Worm (Caenorhabditis elegans): Measurements from ENCODE around the gene trpp-1.
A peak's percentile ranks its signal among the peaks of the same experiment; 100 is the strongest.

Gene trpp-1

ce11 chrV:201300-201699, at the start of gene trpp-1:
Gene trpp-1, plus strand, starts transcription at chrV:201600.
- no peak for TF ChIP-seq cebp-1 (GFP tag; IDR thresholded peaks at IDR 0.05)
- TF ChIP-seq cebp-1 (tag; optimal IDR thresholded peaks at IDR 0.05): no peak
- TF ChIP-seq bed-2 (GFP tag; IDR thresholded peaks at IDR 0.05): no peak
- TF ChIP-seq egl-18 (GFP tag; IDR thresholded peaks at IDR 0.05): no peak
- TF ChIP-seq F39B2.1 (GFP tag; IDR thresholded peaks at IDR 0.05): no peak
- no peak for TF ChIP-seq mel-28 (tag; optimal IDR thresholded peaks at IDR 0.05; ENCODE audit: borderline replicate concordance)
- no peak for TF ChIP-seq sptf-2 (GFP tag; optimal IDR thresholded peaks at IDR 0.05)
- no peak for TF ChIP-seq mes-4 (tag; optimal IDR thresholded peaks at IDR 0.05)
- no peak for TF ChIP-seq ceh-27 (GFP tag; optimal IDR thresholded peaks at IDR 0.05)
- no peak for TF ChIP-seq rcor-1 (GFP tag; IDR thresholded peaks at IDR 0.05)
- no peak for TF ChIP-seq dox-1 (GFP tag; IDR thresholded peaks at IDR 0.05)
- TF ChIP-seq ceh-79 (tag; optimal IDR thresholded peaks at IDR 0.05): no peak
- no peak for TF ChIP-seq dpl-1 (GFP tag; optimal IDR thresholded peaks at IDR 0.05)

DNA sequence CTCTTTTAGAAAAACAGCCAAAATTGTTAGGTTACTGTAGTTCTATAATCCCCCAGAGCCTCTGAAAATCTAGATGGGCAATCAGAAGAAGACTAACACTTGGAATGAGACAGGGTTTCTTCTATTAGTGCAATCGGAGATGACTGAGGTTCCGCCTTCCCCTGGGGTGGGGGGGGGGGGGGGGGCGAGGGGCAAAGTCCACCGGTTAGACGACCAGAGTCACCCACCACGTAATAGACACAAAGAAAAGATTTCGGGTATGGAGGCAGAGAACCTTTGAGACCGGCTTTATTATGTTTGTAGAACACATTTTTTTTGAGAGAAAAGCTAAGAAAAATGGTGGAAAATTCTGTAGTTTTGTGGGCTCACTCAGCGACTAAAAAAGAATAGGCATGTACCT, 49.2 kb upstream of the trpp-1 start:
- TF ChIP-seq egrh-3 (GFP tag; IDR thresholded peaks at IDR 0.05) (peak; percentile 62; the same call in 1 of the 2 replicates), zfh-2 (GFP tag; conservative IDR thresholded peaks at IDR 0.05) (peak; percentile 87), ceh-79 (tag; optimal IDR thresholded peaks at IDR 0.05) (no peak), Y53F4B.3 (GFP tag; IDR thresholded peaks at IDR 0.05) (no peak), sdz-38 (tag; optimal IDR thresholded peaks at IDR 0.05) (no peak), F33H1.4 (GFP tag; IDR thresholded peaks at IDR 0.05) (no peak), akir-1 (GFP tag; optimal IDR thresholded peaks at IDR 0.05) (no peak)

- TF ChIP-seq bed-1 (GFP tag; IDR thresholded peaks at IDR 0.05) (no peak), lag-1 (GFP tag; IDR thresholded peaks at IDR 0.05) (no peak), F49E8.2 (tag; optimal IDR thresholded peaks at IDR 0.05; ENCODE audit: insufficient read depth) (no peak), Y95B8A.8 (GFP tag; IDR thresholded peaks at IDR 0.05) (no peak), madf-3 (GFP tag; IDR thresholded peaks at IDR 0.05) (no peak), attf-5 (GFP tag; optimal IDR thresholded peaks at IDR 0.05) (no peak), lir-1 (GFP tag; conservative IDR thresholded peaks at IDR 0.05) (no peak), ztf-26 (tag; optimal IDR thresholded peaks at IDR 0.05) (no peak), nhr-90 (tag; optimal IDR thresholded peaks at IDR 0.05) (no peak), lsy-27 (tag; optimal IDR thresholded peaks at IDR 0.05; ENCODE audit: borderline replicate concordance, insufficient read depth) (no peak), pha-4 (tag; optimal IDR thresholded peaks at IDR 0.05) (no peak), sptf-2 (GFP tag; optimal IDR thresholded peaks at IDR 0.05) (no peak), zfh-2 (GFP tag; conservative IDR thresholded peaks at IDR 0.05) (no peak)
Measured at ce11 chrV:153867-154266, 47.5 kb upstream of the trpp-1 start.

ce11 chrV:155215-155614, 46.2 kb upstream of the trpp-1 start:
- peak; percentile 48; the same call in 1 of the 2 replicates for TF ChIP-seq zfh-2 (GFP tag; conservative IDR thresholded peaks at IDR 0.05)
- TF ChIP-seq him-1 (tag; optimal IDR thresholded peaks at IDR 0.05): no peak
- TF ChIP-seq cebp-2 (GFP tag; IDR thresholded peaks at IDR 0.05): no peak
- 0 out of 2 replicates have a peak, but pooled peaks have one; percentile 44 for TF ChIP-seq Y53G8AR.9 (GFP tag; conservative IDR thresholded peaks at IDR 0.05)
- peak; percentile 7 for TF ChIP-seq attf-5 (GFP tag; optimal IDR thresholded peaks at IDR 0.05)
- peak; percentile 78 for TF ChIP-seq hmg-1.2 (GFP tag; IDR thresholded peaks at IDR 0.05)
- 0 out of 2 replicates have a peak, but pooled peaks have one; percentile 43 for TF ChIP-seq dox-1 (GFP tag; IDR thresholded peaks at IDR 0.05)
- TF ChIP-seq nhr-80 (tag; optimal IDR thresholded peaks at IDR 0.05): peak; percentile 29
- no peak for TF ChIP-seq hmg-20 (GFP tag; IDR thresholded peaks at IDR 0.05)
- TF ChIP-seq B0336.3 (GFP tag; IDR thresholded peaks at IDR 0.05): no peak
- TF ChIP-seq ceh-91 (GFP tag; IDR thresholded peaks at IDR 0.05): no peak
- TF ChIP-seq bed-2 (GFP tag; IDR thresholded peaks at IDR 0.05): 0 out of 2 replicates have a peak, but pooled peaks have one; percentile 31
- no peak for TF ChIP-seq F49E8.2 (tag; optimal IDR thresholded peaks at IDR 0.05; ENCODE audit: insufficient read depth)
- TF ChIP-seq madf-6 (GFP tag; IDR thresholded peaks at IDR 0.05): 0 out of 2 replicates have a peak, but pooled peaks have one; percentile 30
- TF ChIP-seq mel-28 (tag; optimal IDR thresholded peaks at IDR 0.05; ENCODE audit: borderline replicate concordance): no peak

Data from whole organism, young adult.